Worm (Caenorhabditis elegans) whole organism, mixed stage, embryonic: ENCODE measurements around the gene oac-50.

ENCODE experiments used
- ceh-83 ChIP-seq: fragments of 200-800 bp; sonication (Bioruptor generic); optimal IDR thresholded peaks from 2 replicates; lab custom pipeline; 2018; ENCODE audit warnings: mild to moderate bottlenecking, missing genetic modification characterization, missing compliant biosample characterization
- cnd-1 ChIP-seq: fragments of 200-800 bp; sonication (Bioruptor generic); optimal IDR thresholded peaks from 2 replicates; lab custom pipeline; 2018; ENCODE audit warnings: mild to moderate bottlenecking, missing genetic modification characterization, missing compliant biosample characterization
- elt-1 ChIP-seq: sonication (generic microtip); optimal IDR thresholded peaks from 2 replicates; lab custom pipeline; 2017; ENCODE audit warnings: missing genetic modification characterization, mild to moderate bottlenecking, missing compliant biosample characterization, antibody characterized with exemption, moderate library complexity, borderline replicate concordance; ENCODE audit not compliant: insufficient read depth
- elt-3 ChIP-seq: fragments of 150-350 bp; optimal IDR thresholded peaks from 2 replicates; lab custom pipeline; 2014; ENCODE audit warnings: missing biosample characterization, missing genetic modification characterization
- lin-13 ChIP-seq: fragments of 150-350 bp; optimal IDR thresholded peaks from 2 replicates; lab custom pipeline; 2014; ENCODE audit warnings: missing biosample characterization, missing genetic modification characterization
- nhr-237 ChIP-seq: fragments of 150-350 bp; optimal IDR thresholded peaks from 2 replicates; lab custom pipeline; 2014; ENCODE audit warnings: missing biosample characterization, missing genetic modification characterization
- nhr-28 ChIP-seq: fragments of 150-350 bp; optimal IDR thresholded peaks from 2 replicates; lab custom pipeline; 2014; ENCODE audit warnings: missing biosample characterization, missing genetic modification characterization
- nhr-76 ChIP-seq: sonication (generic microtip); optimal IDR thresholded peaks from 2 replicates; lab custom pipeline; 2017; ENCODE audit warnings: missing biosample characterization, missing genetic modification characterization
- sem-2 ChIP-seq: fragments of 200-800 bp; sonication (Bioruptor generic); optimal IDR thresholded peaks from 2 replicates; lab custom pipeline; 2018; ENCODE audit warnings: mild to moderate bottlenecking, missing genetic modification characterization, missing compliant biosample characterization
- snpc-4 ChIP-seq: fragments of 150-350 bp; optimal IDR thresholded peaks from 2 replicates; lab custom pipeline; 2014; ENCODE audit warnings: missing biosample characterization, missing genetic modification characterization
- unc-39 ChIP-seq: fragments of 150-350 bp; optimal IDR thresholded peaks from 2 replicates; lab custom pipeline; 2014; ENCODE audit warnings: missing biosample characterization, missing genetic modification characterization
- unc-62 ChIP-seq: fragments of 150-350 bp; optimal IDR thresholded peaks from 2 replicates; lab custom pipeline; 2014; ENCODE audit warnings: missing biosample characterization, missing genetic modification reagents, missing genetic modification characterization
- zip-8 ChIP-seq: fragments of 150-350 bp; optimal IDR thresholded peaks from 2 replicates; lab custom pipeline; 2014; ENCODE audit warnings: missing biosample characterization, missing genetic modification characterization

- TF ChIP-seq nhr-76 (tag; lab: Kevin White, UChicago) (no peak), zip-8 (no peak), nhr-237 (tag; lab: Kevin White, UChicago) (no peak), elt-3 (tag; lab: Kevin White, UChicago) (no peak), unc-62 (GFP tag; lab: Kevin White, UChicago) (no peak), ceh-83 (no peak), cnd-1 (tag; lab: Kevin White, UChicago) (no peak), lin-13 (no peak), snpc-4 (tag; lab: Kevin White, UChicago) (no peak), unc-39 (tag; lab: Kevin White, UChicago) (no peak), elt-1 (tag; lab: Kevin White, UChicago) (peak; percentile 64), sem-2 (GFP tag; lab: Kevin White, UChicago) (no peak), nhr-28 (tag; lab: Kevin White, UChicago) (no peak)
Observed at ce11 chrV:9063134-9063533, 10.2 kb downstream of the oac-50 start.
